Fruit fly (Drosophila melanogaster): Measurements from ENCODE around the gene CG7044.

The CG7044 gene

DNA sequence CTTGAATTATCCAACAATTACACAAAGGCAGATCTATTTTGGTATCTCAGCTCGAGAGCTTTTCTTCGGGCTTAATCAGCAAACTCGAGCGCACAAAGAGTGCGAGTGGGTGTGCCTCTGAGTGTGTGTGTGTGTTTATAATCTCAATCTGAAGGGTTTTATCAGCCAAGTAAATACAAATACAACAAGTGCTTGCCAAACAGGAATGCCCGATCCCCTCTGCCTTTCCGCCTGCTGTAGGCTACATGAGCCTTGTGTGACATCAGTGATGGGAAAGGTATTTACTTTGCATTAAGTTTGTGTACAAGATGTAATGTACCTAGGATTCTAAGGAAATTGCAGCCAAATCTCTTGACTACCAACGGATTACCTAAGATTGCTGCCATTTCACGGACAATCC lies 12.1 kb downstream of the CG7044 start (continued):
- TF ChIP-seq Hr38 (GFP tag; optimal IDR thresholded peaks at IDR 0.05) (no peak), CG1621 (tag; optimal IDR thresholded peaks at IDR 0.05) (no peak), ss (GFP tag; optimal IDR thresholded peaks at IDR 0.05) (peak in 1 of 2 experiments; percentile 57), Eip93F (GFP tag; optimal IDR thresholded peaks at IDR 0.05) (no peak), CG6163 (GFP tag; IDR thresholded peaks at IDR 0.05) (peak; percentile 72), fd59A (GFP tag; optimal IDR thresholded peaks at IDR 0.05) (peak; percentile 35), pdm3 (GFP tag; optimal IDR thresholded peaks at IDR 0.05) (no peak), Met (GFP tag; optimal IDR thresholded peaks at IDR 0.05) (no peak), CG6792 (GFP tag; optimal IDR thresholded peaks at IDR 0.05) (peak; percentile 43), Ets96B (tag; optimal IDR thresholded peaks at IDR 0.05) (no peak), CG7368 (GFP tag; optimal IDR thresholded peaks at IDR 0.05) (peak; percentile 58), CG10669 (GFP tag; optimal IDR thresholded peaks at IDR 0.05) (peak; percentile 52), CG11902 (GFP tag; optimal IDR thresholded peaks at IDR 0.05) (no peak), CG3032 (tag; optimal IDR thresholded peaks at IDR 0.05) (no peak), dsx (GFP tag; optimal IDR thresholded peaks at IDR 0.05; ENCODE audit: poor library complexity, severe bottlenecking) (no peak), spab (GFP tag; optimal IDR thresholded peaks at IDR 0.05) (peak; percentile 24), Lpt (GFP tag; optimal IDR thresholded peaks at IDR 0.05) (no peak), CG31627 (GFP tag; optimal IDR thresholded peaks at IDR 0.05) (no peak), net (GFP tag; optimal IDR thresholded peaks at IDR 0.05) (no peak), esn (GFP tag; optimal IDR thresholded peaks at IDR 0.05) (peak; percentile 48), CG32006 (GFP tag; optimal IDR thresholded peaks at IDR 0.05) (no peak), CG10631 (GFP tag; optimal IDR thresholded peaks at IDR 0.05) (no peak), eg (GFP tag; IDR thresholded peaks at IDR 0.05) (peak; percentile 41; the same call in 2 of the 3 replicates), Gug (GFP tag; IDR thresholded peaks at IDR 0.05) (no peak), cyc (GFP tag; optimal IDR thresholded peaks at IDR 0.05) (no peak), CG6808 (GFP tag; optimal IDR thresholded peaks at IDR 0.05) (peak; percentile 23)

DNA sequence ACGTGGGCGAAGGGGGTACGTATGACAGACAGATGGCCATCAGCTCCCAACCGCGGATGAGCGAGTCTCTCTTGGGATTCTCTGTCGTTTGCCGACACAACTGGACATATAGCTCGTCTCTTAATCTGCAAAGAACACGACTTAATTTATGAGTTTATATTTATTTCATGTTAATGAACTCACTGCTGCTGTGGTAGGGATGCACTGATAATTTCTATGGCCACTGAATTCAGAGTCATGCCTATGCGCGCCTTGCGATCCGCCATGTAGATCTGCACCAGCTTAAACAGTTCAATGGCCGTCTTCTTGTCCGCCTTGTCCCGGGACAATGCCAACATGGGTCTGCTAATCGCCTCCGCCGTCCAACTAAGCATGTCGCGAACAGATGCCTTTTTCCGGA lies 16.5 kb downstream of the CG7044 start:
- TF ChIP-seq CG6276 (GFP tag; optimal IDR thresholded peaks at IDR 0.05) (no peak), svp (GFP tag) (peak; percentile 81), lz (GFP tag; optimal IDR thresholded peaks at IDR 0.05) (no peak)

DNA sequence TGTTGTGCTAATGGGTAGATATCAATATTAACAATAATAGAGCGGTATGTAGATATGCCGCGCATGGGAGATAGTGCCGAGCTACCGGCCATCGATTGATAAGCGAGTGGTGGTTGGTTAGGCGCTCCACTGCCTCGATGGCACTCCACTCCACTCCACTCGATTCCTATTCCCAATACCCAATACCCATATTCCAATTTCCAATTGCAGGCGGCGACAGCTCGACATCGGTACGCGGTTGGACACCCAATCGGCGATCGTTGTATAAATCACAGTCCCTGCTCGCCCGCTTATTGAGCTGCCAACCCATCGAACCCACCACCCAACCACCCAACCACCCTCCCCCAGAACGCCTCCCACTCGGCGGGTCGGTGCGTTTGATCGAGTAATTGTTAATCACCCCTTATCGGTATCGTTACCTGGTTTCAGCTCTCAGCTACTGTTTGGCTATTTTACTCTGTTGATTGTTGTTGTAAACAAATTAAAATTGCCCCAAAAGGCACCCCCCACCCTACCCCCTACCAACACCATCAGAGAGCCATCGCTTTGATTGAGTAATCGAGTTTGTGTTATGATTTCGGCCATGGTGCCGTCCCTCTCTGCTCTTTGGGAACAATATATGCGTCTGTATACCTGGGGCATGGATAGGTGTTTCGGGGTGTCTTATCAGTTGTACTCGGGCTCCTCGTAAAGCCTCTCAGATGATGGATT lies 20.5 kb downstream of the CG7044 start, which contains the start of gene HHEX:
Gene HHEX, minus strand, starts transcription at position 51 of the 711 bp plus-strand sequence.
- TF ChIP-seq vri (GFP tag; optimal IDR thresholded peaks at IDR 0.05) (peak; percentile 63), fkh (GFP tag; optimal IDR thresholded peaks at IDR 0.05) (peak; percentile 56), Hr38 (GFP tag; optimal IDR thresholded peaks at IDR 0.05) (no peak), svp (GFP tag) (no peak), CG8319 (GFP tag; optimal IDR thresholded peaks at IDR 0.05) (no peak), CG1621 (tag; optimal IDR thresholded peaks at IDR 0.05) (no peak), CG10669 (GFP tag; optimal IDR thresholded peaks at IDR 0.05) (no peak), topi (GFP tag; optimal IDR thresholded peaks at IDR 0.05) (no peak), CG16779 (tag; optimal IDR thresholded peaks at IDR 0.05) (no peak)

DNA sequence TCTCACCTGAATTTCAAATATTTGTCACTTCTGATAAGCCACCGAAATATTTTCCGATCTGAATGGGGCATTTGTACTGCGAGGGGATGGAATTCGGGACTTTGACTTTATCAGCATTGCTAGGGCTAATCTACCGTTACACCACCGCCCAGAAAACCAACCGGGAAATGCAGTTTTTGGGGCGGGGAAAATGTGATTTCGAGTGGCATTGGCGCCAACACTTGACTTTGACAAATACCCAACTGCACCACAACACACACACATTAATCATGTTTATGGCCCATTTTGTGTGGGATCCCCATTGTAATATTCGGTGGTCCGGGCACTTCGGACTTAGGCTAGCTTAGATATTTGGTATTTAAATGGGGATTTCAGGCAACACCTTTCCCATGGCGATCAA lies 22.6 kb downstream of the CG7044 start:
- TF ChIP-seq Smox (GFP tag; optimal IDR thresholded peaks at IDR 0.05) (no peak), CG31627 (GFP tag; optimal IDR thresholded peaks at IDR 0.05) (no peak), Met (GFP tag; optimal IDR thresholded peaks at IDR 0.05) (no peak), CG9139 (GFP tag; optimal IDR thresholded peaks at IDR 0.05) (no peak), salr (GFP tag; optimal IDR thresholded peaks at IDR 0.05) (no peak), acj6 (GFP tag; optimal IDR thresholded peaks at IDR 0.05) (no peak), CG3032 (tag; optimal IDR thresholded peaks at IDR 0.05) (no peak), pdm3 (GFP tag; optimal IDR thresholded peaks at IDR 0.05) (no peak), CG10669 (GFP tag; optimal IDR thresholded peaks at IDR 0.05) (no peak), spab (GFP tag; optimal IDR thresholded peaks at IDR 0.05) (no peak), CG16779 (tag; optimal IDR thresholded peaks at IDR 0.05) (no peak), fkh (GFP tag; optimal IDR thresholded peaks at IDR 0.05) (no peak), CG8319 (GFP tag; optimal IDR thresholded peaks at IDR 0.05) (no peak), Ets21C (GFP tag; optimal IDR thresholded peaks at IDR 0.05) (no peak), CG8119 (GFP tag; IDR thresholded peaks at IDR 0.05) (no peak), eg (GFP tag; IDR thresholded peaks at IDR 0.05) (no peak)

Data from whole organism, prepupa.